Worm (Caenorhabditis elegans) whole organism, dauer: Measurements from ENCODE around the gene F28C1.1.

Experiments used
- unc-62 ChIP-seq: sonication (generic microtip); optimal IDR thresholded peaks from 2 replicates; lab custom pipeline; 2017; ENCODE audit warnings: missing biosample characterization, missing genetic modification reagents, missing genetic modification characterization

Gene F28C1.1

DNA sequence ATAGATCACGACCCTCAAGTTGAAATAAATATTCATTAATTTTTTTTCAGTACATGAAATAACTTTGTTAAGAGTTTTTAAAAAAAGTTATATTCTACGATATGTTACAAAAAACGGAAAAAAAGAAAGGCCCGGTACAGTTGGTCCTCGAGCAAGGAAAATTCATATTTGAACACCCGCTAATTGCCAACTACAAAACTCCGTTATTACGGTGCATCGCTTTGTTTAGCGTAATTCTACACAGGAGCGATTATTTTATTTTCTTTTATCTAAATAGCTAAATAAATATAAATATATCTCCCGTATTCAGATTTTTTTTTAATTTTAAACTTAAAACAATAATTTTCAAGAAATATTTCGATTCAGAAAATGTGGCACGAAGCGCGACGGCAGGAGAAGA, at the start of gene F28C1.1:
Gene F28C1.1, plus strand, starts transcription at position 365 of the 400 bp plus-strand sequence.
- no peak for TF ChIP-seq unc-62 (GFP tag; lab: Kevin White, UChicago)

DNA sequence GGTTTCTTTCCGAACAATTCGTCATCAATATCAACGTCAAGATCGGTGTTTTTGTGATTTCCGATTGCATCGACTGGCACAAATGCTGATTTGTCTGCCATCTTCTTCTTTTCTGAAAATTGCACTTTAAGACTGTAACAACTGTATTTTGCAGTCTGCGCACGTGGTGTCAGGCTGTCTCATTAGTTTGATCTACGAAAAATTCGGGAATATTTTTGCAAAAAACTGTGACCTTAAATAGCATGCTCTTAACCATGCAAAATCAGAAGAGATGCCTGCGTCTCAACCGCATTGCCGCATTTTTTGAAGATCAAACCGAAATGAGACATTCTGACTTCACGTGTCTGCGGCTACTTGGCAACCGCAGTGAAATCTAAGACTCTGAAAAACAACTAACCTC, 49.2 kb upstream of the F28C1.1 start, which contains the start of gene K01D12.7:
Gene K01D12.7, minus strand, starts transcription at position 101 of the 400 bp plus-strand sequence.
- TF ChIP-seq unc-62 (GFP tag; lab: Kevin White, UChicago) = no peak

DNA sequence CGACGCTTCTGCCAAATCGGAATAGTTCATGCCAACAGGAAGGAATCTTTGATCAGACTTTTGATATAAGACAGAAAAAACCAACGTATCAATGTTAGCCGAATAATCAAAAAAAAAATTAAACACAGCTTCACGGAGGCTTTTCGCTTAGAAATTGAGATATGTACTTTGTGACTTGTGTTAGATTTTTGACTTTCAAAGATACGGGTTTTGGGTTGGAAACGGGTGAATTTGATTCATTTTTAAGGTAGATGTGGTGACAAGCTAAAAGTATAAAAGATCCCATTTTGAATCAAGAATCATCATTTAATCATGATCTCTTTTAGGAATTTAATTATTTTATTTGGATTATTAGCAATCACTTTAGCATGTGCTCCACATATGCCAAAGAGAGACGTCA, 48.2 kb upstream of the F28C1.1 start, which contains the start of gene K01D12.8:
Gene K01D12.8, plus strand, starts transcription at position 301 of the 400 bp plus-strand sequence.
- TF ChIP-seq unc-62 (GFP tag; lab: Kevin White, UChicago) = no peak

DNA sequence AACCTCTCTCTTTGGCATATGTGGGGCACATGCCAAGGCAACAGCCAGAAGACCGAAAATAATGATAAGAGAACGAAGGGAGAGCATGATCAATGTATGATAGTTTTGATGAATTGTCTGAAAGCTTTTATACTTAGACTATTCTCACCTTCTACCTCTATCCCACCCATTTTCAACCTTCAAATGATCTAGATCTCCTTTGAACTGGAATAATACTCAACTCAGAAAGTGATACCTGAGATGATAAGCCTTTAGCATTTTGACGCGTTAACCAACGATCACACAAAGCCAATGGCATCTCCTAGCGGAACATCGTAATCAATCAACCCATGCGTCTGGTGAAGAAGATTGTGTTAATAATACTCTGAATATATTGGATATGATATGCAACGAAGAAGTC, 46.1 kb upstream of the F28C1.1 start, which contains the start of gene K01D12.9:
Gene K01D12.9, minus strand, starts transcription at position 101 of the 400 bp plus-strand sequence.
- no peak for TF ChIP-seq unc-62 (GFP tag; lab: Kevin White, UChicago)

DNA sequence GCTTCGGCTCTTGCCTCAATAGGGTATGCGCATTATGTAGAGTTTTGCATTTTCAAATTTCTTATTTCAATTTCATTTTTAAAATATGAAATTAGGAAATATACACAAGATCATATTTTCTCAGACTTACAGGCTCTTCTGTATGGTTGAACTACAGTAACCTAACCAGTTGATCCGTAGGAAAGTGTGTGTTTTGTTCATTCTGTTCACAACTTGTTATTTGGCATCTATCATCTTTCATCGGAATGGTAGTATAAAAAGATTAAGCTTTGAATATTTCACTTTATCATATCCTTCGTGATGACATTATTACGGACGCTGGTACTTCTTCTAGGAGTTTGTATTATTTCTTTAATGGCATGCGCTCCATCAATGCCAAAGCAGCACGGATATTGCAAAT, 44.7 kb upstream of the F28C1.1 start, which contains the start of gene K01D12.10:
Gene K01D12.10, plus strand, starts transcription at position 301 of the 400 bp plus-strand sequence.
- TF ChIP-seq unc-62 (GFP tag; lab: Kevin White, UChicago) = no peak

DNA sequence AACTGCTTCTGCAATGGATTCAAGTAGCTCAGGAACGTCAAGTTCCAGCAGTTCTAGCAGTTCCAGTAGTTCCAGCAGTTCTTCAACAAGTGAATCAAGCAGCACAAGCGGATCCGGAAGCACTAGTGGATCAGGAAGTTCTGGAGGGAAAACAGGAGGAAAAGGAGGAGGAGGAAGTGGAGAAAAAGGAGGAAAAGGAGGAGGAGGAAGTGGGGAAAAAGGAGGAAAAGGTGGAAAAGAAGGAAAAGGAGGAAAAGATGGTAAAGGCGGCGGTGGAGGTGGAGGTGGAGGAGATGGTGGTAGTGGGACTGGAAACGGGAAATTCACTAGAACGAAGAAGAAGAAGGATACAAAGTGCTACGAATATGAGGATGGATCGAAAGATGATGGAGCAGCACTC, 44.1 kb upstream of the F28C1.1 start:
- no peak for TF ChIP-seq unc-62 (GFP tag; lab: Kevin White, UChicago)

DNA sequence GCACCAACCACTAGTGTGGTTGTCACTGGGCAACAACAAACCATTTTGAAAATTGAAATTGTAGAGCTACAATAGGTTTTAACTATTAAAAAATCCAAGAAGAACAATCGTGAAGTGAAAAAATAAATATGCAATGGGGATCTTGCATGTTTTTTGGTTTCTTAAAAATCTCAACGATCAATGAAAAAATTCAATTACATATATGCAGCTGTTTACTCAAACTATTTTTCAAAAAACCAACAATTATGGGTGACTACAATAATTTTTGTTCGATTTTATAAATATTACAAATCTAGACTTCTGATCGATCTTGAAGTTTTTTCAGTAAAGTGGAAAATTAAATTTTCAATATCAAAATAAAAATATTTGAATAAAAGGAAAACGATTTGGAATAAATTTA, 42.1 kb upstream of the F28C1.1 start, which contains the start of gene cdr-4:
Gene cdr-4, minus strand, starts transcription at position 101 of the 400 bp plus-strand sequence.
- no peak for TF ChIP-seq unc-62 (GFP tag; lab: Kevin White, UChicago)

DNA sequence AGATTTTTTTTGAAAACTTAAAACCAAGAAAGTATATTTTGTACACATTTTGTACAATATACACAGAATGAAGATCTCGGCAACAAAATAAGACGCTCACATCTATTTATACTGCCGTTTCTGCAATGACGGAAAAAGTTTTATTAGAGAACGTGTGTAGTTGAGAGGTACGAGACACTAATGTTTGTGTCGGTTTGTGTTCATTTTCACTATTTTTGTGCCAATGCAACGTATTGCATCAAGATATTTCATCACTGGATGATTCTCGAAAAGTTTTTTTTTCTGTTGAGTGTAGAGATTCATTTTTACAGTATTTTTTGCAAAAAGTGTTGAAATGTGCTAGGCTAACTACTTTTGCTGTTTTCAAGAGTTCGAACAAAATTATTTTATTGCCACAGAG, 41.6 kb upstream of the F28C1.1 start:
- TF ChIP-seq unc-62 (GFP tag; lab: Kevin White, UChicago) = no peak

DNA sequence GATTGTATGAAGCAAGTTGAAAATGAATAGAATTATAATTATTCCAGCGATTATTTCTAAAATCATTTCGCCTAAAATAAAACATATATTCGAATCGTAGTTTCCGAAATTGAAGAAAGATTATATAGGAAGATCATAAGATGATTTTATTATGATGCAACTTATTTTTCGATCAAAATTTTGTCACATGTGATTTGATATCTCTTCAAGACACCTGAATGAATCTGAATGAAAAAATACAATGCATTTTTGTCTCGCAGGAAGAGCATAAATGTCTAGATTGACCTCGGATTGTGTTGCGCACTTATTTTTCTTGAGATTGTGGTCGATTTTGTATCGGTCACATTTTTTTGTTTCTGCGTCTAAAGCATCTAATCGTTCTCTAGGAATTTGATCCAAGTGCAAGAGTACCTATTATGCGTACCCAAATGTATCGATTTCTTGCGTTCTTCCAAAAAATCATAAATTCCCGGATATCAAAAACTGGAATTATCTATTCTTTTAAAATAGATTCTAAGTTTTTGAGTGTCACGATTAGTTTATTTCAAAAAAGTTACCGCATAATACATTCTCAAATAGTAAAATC, 40.1 kb upstream of the F28C1.1 start, which contains the start of gene hrg-2:
Gene hrg-2, minus strand, starts transcription at position 98 of the 586 bp plus-strand sequence.
- TF ChIP-seq unc-62 (GFP tag; lab: Kevin White, UChicago) = no peak

DNA sequence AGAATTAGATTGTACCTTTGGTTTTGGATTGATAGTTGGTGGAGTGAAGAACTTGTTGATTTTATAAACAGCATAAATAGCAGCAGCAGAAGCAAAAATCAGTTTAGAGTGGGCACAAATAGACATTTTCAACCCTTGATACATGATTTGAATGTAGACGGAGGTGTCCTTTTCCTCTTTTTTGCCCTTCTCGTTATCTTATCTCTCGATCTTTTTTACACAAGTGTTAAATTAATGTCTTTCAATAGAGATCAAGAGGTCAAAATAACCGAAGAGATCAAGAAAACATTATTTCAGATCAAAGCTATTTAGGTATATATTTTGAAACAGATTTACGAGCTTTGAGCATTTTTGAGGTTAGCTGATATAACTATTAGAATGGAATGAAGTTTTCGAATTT, 38.7 kb upstream of the F28C1.1 start, which contains the start of gene cdr-7:
Gene cdr-7, minus strand, starts transcription at position 205 of the 400 bp plus-strand sequence.
- TF ChIP-seq unc-62 (GFP tag; lab: Kevin White, UChicago) = no peak

DNA sequence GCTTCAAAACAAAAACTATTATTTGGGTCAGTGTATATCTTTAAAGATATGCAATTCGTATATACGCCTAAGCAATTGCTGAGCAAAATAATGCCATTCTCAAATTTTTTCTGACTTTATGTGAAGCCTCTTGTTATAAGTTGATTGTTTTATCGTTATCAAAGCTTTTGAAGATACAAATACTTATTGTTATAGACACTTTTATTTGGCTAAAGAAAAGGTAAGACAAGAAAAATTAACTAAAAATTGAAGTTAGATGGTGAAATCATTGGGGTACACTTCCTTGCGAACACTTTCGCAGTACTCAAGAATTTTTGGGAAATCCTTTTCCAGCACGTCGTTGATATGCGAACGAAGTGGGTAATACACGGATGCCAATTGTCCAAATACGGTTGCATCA, 38.3 kb upstream of the F28C1.1 start:
- no peak for TF ChIP-seq unc-62 (GFP tag; lab: Kevin White, UChicago)

DNA sequence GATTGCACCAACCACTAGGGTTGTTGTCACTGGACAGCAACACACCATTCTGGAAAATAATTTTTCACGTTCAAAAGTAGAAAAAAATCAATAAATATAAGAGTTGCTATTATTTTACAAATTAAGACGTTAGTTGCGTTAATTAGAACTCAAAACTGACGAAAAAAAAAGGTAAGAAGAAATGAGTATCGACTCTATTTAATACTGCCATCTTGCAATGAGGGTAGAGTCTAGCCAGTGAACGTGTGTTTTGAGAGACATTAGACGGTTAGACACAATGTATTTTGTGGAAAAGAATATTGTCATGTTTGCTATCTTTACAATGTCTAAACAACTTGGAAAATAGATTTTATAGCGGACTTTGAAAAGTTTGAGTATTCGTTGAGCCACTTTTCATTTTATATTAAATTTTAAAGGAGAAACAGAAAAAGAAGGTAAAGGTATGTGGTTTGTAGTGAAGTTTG, 36.9 kb upstream of the F28C1.1 start, which contains the start of gene cdr-6:
Gene cdr-6, minus strand, starts transcription at position 51 of the 464 bp plus-strand sequence.
- TF ChIP-seq unc-62 (GFP tag; lab: Kevin White, UChicago) = no peak

DNA sequence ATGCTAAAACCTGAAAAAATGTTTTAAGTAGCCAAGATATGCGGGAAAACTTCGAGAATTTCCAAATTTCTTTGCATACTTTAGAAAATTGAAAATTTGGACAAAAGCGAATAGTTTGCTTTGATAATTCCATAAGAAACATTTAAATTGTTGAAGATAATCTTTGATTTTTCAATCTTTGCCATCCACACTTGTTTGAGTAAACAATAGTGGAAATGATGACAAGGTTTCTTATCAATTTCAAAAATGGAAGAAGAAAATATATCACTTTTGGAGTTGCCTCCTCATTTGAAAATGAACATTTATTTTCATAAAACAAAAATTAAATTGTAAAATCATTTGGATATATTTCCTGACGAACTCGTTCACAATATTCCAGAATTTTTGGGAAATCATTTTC, 36.2 kb upstream of the F28C1.1 start:
- no peak for TF ChIP-seq unc-62 (GFP tag; lab: Kevin White, UChicago)

DNA sequence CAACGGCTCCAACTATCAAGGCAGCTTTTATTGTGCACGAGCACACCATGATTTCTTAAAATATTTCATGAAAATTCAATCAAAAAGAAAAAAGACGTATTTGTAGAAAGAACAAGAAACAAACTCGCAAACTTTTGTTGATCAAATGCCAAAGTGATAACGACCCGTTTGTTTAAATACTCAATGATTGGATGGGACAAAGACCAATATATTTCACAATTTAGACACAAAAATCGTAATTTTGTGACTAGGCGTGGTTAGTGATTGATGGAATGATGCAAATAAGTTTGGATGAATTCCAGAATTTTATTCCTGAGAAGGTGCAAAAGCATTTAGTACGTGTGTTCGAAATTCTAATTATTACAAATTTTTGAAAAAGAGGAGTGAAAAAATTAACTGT, 34.9 kb upstream of the F28C1.1 start, which contains the start of gene cdr-2:
Gene cdr-2, minus strand, starts transcription at position 54 of the 400 bp plus-strand sequence.
- no peak for TF ChIP-seq unc-62 (GFP tag; lab: Kevin White, UChicago)

DNA sequence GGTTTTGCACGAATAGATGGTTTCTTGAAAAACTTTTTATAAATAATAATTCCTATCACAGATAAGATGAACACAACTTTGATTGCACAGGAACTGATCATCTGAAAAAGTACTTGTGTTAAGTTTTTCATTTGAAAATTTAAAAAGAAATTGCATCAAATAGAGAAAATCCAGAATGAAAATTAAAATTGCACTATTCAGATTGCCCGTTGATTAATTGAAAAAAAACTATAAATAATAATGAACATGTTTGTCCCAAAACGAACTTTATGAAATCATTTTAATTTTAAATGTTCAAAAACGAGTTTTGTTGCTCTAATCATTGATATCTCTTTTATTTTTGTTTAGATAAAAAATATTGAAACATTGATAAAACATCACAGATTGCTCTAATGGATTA, 33.3 kb upstream of the F28C1.1 start, which contains the start of gene cdr-3:
Gene cdr-3, minus strand, starts transcription at position 101 of the 400 bp plus-strand sequence.
- no peak for TF ChIP-seq unc-62 (GFP tag; lab: Kevin White, UChicago)

DNA sequence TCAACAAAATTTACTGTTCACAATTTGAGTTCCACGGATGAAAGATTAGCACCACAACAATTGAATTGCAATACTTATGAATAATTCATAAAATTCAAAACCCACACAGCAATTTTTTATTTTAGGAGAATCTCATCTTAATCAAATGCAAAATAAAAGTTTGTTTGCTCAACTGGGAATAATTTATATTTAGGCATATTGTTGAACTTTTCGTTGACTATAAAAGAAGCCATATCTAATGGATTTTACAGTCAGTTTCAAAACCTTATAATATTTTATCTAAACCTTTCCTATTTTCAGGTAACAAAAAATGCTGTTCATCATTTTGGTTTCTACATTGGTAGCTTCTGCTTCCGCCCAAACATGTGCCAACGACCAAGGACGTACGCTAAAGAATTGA, 32.3 kb upstream of the F28C1.1 start, which contains the start of gene C54D10.3:
Gene C54D10.3, plus strand, starts transcription at position 301 of the 400 bp plus-strand sequence.
- no peak for TF ChIP-seq unc-62 (GFP tag; lab: Kevin White, UChicago)
